Worm (Caenorhabditis elegans) whole organism, L1 larva: ENCODE data around the gene sec-61.G.
A peak's percentile ranks its signal among the peaks of the same experiment; 100 is the strongest.

Experiments used
- C04F5.9 ChIP-seq: sonication (generic microtip); optimal IDR thresholded peaks from 2 replicates; lab custom pipeline; 2016; ENCODE audit warnings: missing genetic modification characterization, missing compliant biosample characterization
- C16A3.4 ChIP-seq: fragments of 150-350 bp; optimal IDR thresholded peaks from 2 replicates; lab custom pipeline; 2014; ENCODE audit warnings: missing biosample characterization, missing genetic modification characterization
- C34B4.2 ChIP-seq: sonication (generic microtip); optimal IDR thresholded peaks from 2 replicates; lab custom pipeline; 2017; ENCODE audit warnings: mild to moderate bottlenecking, missing genetic modification characterization, missing compliant biosample characterization
- Y116A8C.19 ChIP-seq: sonication (generic microtip); optimal IDR thresholded peaks from 2 replicates; lab custom pipeline; 2016; ENCODE audit warnings: missing compliant biosample characterization, missing genetic modification characterization, borderline replicate concordance
- ama-1 ChIP-seq: fragments of 150-350 bp; optimal IDR thresholded peaks from 2 replicates; lab custom pipeline; 2014
- ceh-63 ChIP-seq: fragments of 200-800 bp; sonication (Bioruptor generic); optimal IDR thresholded peaks from 2 replicates; lab custom pipeline; 2018; ENCODE audit warnings: mild to moderate bottlenecking, missing genetic modification characterization, missing compliant biosample characterization
- ceh-8 ChIP-seq: fragments of 200-800 bp; sonication (Bioruptor generic); optimal IDR thresholded peaks from 2 replicates; lab custom pipeline; 2018; ENCODE audit warnings: mild to moderate bottlenecking, missing genetic modification characterization, moderate library complexity, missing compliant biosample characterization
- ceh-82 ChIP-seq, 3 experiments: fragments of 150-350 bp in 1 of 3; sonication (generic microtip) in 2 of 3; optimal IDR thresholded peaks; 2 replicates each; lab custom pipeline; 2014 to 2017; ENCODE audit warnings: missing biosample characterization in 3 of 3, missing genetic modification characterization in 3 of 3
- dpl-1 ChIP-seq, 3 experiments: fragments of 150-350 bp in 2 of 3; sonication (generic microtip) in 1 of 3; optimal IDR thresholded peaks; 2 replicates each; lab custom pipeline; 2014 to 2017; ENCODE audit warnings: missing biosample characterization in 3 of 3, missing genetic modification characterization in 3 of 3, missing genetic modification reagents in 3 of 3
- dsc-1 ChIP-seq: sonication (generic microtip); optimal IDR thresholded peaks from 2 replicates; lab custom pipeline; 2016; ENCODE audit warnings: mild to moderate bottlenecking, missing genetic modification characterization, missing compliant biosample characterization
- efl-1 ChIP-seq, 4 experiments: fragments of 150-350 bp; optimal IDR thresholded peaks in 3 of 4; peaks in 1 of 4; 1 replicate in 1 of 4; 2 replicates in 3 of 4; lab custom pipeline; 2014; ENCODE audit warnings: missing biosample characterization in 2 of 4, missing genetic modification characterization in 2 of 4, missing genetic modification reagents in 2 of 4
- elt-2 ChIP-seq: sonication (generic microtip); optimal IDR thresholded peaks from 2 replicates; lab custom pipeline; 2016; ENCODE audit warnings: missing genetic modification characterization, mild to moderate bottlenecking, inconsistent platforms, missing compliant biosample characterization, missing genetic modification reagents
- elt-3 ChIP-seq, 6 experiments: fragments of 150-350 bp in 1 of 6; sonication (generic microtip); optimal IDR thresholded peaks; 2 replicates each; lab custom pipeline; 2017 to 2018; ENCODE audit warnings: missing biosample characterization in 6 of 6, missing genetic modification characterization in 6 of 6, inconsistent platforms in 1 of 6
- ets-5 ChIP-seq: fragments of 200-800 bp; sonication (Bioruptor generic); IDR thresholded peaks from 2 replicates; pipeline ENCODE4 v1.3.6; 2022; ENCODE audit warnings: missing genetic modification characterization, missing compliant biosample characterization
- fkh-10 ChIP-seq: sonication (generic microtip); optimal IDR thresholded peaks from 2 replicates; lab custom pipeline; 2017; ENCODE audit warnings: missing biosample characterization, missing genetic modification reagents, missing genetic modification characterization
- fkh-4 ChIP-seq: sonication (generic microtip); optimal IDR thresholded peaks from 2 replicates; lab custom pipeline; 2016; ENCODE audit warnings: missing compliant biosample characterization, missing genetic modification characterization, borderline replicate concordance
- fkh-8 ChIP-seq: sonication (generic microtip); optimal IDR thresholded peaks from 2 replicates; lab custom pipeline; 2016; ENCODE audit warnings: mild to moderate bottlenecking, missing genetic modification characterization, missing compliant biosample characterization
- fos-1 ChIP-seq: fragments of 150-350 bp; optimal IDR thresholded peaks from 2 replicates; lab custom pipeline; 2014; ENCODE audit warnings: missing biosample characterization, missing genetic modification characterization
- grh-1 ChIP-seq: fragments of 200-800 bp; sonication (Bioruptor generic); IDR thresholded peaks from 2 replicates; pipeline ENCODE4 v1.3.6; 2022; ENCODE audit warnings: missing genetic modification reagents, missing genetic modification characterization, missing compliant biosample characterization
- hlh-4 ChIP-seq: sonication (generic microtip); optimal IDR thresholded peaks from 2 replicates; lab custom pipeline; 2016; ENCODE audit warnings: mild to moderate bottlenecking, missing genetic modification characterization, missing compliant biosample characterization
- hpl-2 ChIP-seq: fragments of 150-350 bp; optimal IDR thresholded peaks from 2 replicates; lab custom pipeline; 2014; ENCODE audit warnings: missing biosample characterization, missing genetic modification reagents, missing genetic modification characterization
- isw-1 ChIP-seq: fragments of 200-800 bp; sonication (Bioruptor generic); IDR thresholded peaks from 2 replicates; pipeline ENCODE4 v1.3.6; 2022; ENCODE audit warnings: missing genetic modification characterization, missing compliant biosample characterization
- lin-14 ChIP-seq: fragments of 200-800 bp; sonication (Bioruptor generic); optimal IDR thresholded peaks from 2 replicates; lab custom pipeline; 2018; ENCODE audit warnings: mild to moderate bottlenecking, missing genetic modification characterization, moderate library complexity, missing compliant biosample characterization
- lin-35 ChIP-seq, 2 experiments: fragments of 150-350 bp; optimal IDR thresholded peaks; 2 replicates each; lab custom pipeline; 2014; ENCODE audit warnings: missing biosample characterization in 2 of 2, missing genetic modification characterization in 2 of 2, missing genetic modification reagents in 2 of 2
- mab-9 ChIP-seq: fragments of 200-800 bp; sonication (Bioruptor generic); IDR thresholded peaks from 2 replicates; pipeline ENCODE4 v1.3.6; 2022; ENCODE audit warnings: missing genetic modification reagents, missing genetic modification characterization, missing compliant biosample characterization
- mef-2 ChIP-seq: fragments of 150-350 bp; optimal IDR thresholded peaks from 2 replicates; lab custom pipeline; 2014; ENCODE audit warnings: missing biosample characterization, missing genetic modification characterization
- mep-1 ChIP-seq: fragments of 150-350 bp; optimal IDR thresholded peaks from 2 replicates; lab custom pipeline; 2014; ENCODE audit warnings: missing biosample characterization, missing genetic modification characterization
- nhr-20 ChIP-seq: sonication (generic microtip); optimal IDR thresholded peaks from 2 replicates; lab custom pipeline; 2016; ENCODE audit warnings: mild to moderate bottlenecking, missing genetic modification characterization, missing compliant biosample characterization
- nhr-237 ChIP-seq: fragments of 150-350 bp; optimal IDR thresholded peaks from 2 replicates; lab custom pipeline; 2014; ENCODE audit warnings: missing biosample characterization, missing genetic modification characterization
- nhr-47 ChIP-seq: sonication (generic microtip); optimal IDR thresholded peaks from 2 replicates; lab custom pipeline; 2016; ENCODE audit warnings: mild to moderate bottlenecking, missing genetic modification characterization, moderate library complexity, missing compliant biosample characterization
- nhr-71 ChIP-seq: sonication (generic microtip); optimal IDR thresholded peaks from 2 replicates; lab custom pipeline; 2016; ENCODE audit warnings: mild to moderate bottlenecking, missing genetic modification characterization, moderate library complexity, missing compliant biosample characterization
- nhr-76 ChIP-seq: sonication (generic microtip); optimal IDR thresholded peaks from 2 replicates; lab custom pipeline; 2017; ENCODE audit warnings: missing biosample characterization, missing genetic modification characterization
- nhr-85 ChIP-seq: sonication (generic microtip); peaks from one replicate; lab custom pipeline; 2016; ENCODE audit warnings: missing genetic modification characterization, inconsistent platforms, missing compliant biosample characterization
- rnt-1 ChIP-seq: sonication (generic microtip); optimal IDR thresholded peaks from 2 replicates; lab custom pipeline; 2016; ENCODE audit warnings: mild to moderate bottlenecking, missing genetic modification characterization, moderate library complexity, missing compliant biosample characterization
- skn-1 ChIP-seq: fragments of 150-350 bp; optimal IDR thresholded peaks from 2 replicates; lab custom pipeline; 2014; ENCODE audit warnings: missing biosample characterization, missing genetic modification characterization
- snu-23 ChIP-seq: sonication (generic microtip); optimal IDR thresholded peaks from 2 replicates; lab custom pipeline; 2016; ENCODE audit warnings: missing genetic modification characterization, missing compliant biosample characterization
- sox-4 ChIP-seq: sonication (generic microtip); optimal IDR thresholded peaks from 2 replicates; lab custom pipeline; 2016; ENCODE audit warnings: missing genetic modification characterization, missing compliant biosample characterization
- sup-37 ChIP-seq: fragments of 200-800 bp; sonication (Bioruptor generic); optimal IDR thresholded peaks from 2 replicates; lab custom pipeline; 2018; ENCODE audit warnings: mild to moderate bottlenecking, missing genetic modification characterization, missing compliant biosample characterization
- swsn-7 ChIP-seq: sonication (generic microtip); optimal IDR thresholded peaks from 2 replicates; lab custom pipeline; 2016; ENCODE audit warnings: missing genetic modification characterization, missing compliant biosample characterization
- tbx-2 ChIP-seq: sonication (generic microtip); optimal IDR thresholded peaks from 2 replicates; lab custom pipeline; 2016; ENCODE audit warnings: missing genetic modification characterization, missing compliant biosample characterization
- tlp-1 ChIP-seq: fragments of 150-350 bp; optimal IDR thresholded peaks from 2 replicates; lab custom pipeline; 2014; ENCODE audit warnings: missing biosample characterization, missing genetic modification characterization
- unc-30 ChIP-seq: sonication (generic microtip); optimal IDR thresholded peaks from 2 replicates; lab custom pipeline; 2017; ENCODE audit warnings: missing biosample characterization, missing genetic modification characterization
- unc-62 ChIP-seq: fragments of 150-350 bp; optimal IDR thresholded peaks from 2 replicates; lab custom pipeline; 2014; ENCODE audit warnings: missing biosample characterization, missing genetic modification reagents, missing genetic modification characterization
- unc-86 ChIP-seq: sonication (generic microtip); optimal IDR thresholded peaks from 2 replicates; lab custom pipeline; 2016; ENCODE audit warnings: missing genetic modification characterization, missing compliant biosample characterization
- unc-98 ChIP-seq: fragments of 200-800 bp; sonication (Bioruptor generic); IDR thresholded peaks from 2 replicates; pipeline ENCODE4 v1.3.6; 2022; ENCODE audit warnings: missing genetic modification characterization, missing compliant biosample characterization
- vab-15 ChIP-seq: sonication (generic microtip); optimal IDR thresholded peaks from 2 replicates; lab custom pipeline; 2017; ENCODE audit warnings: missing genotype, mild to moderate bottlenecking, missing genetic modification characterization, missing compliant biosample characterization
- xbp-1 ChIP-seq: sonication (generic microtip); optimal IDR thresholded peaks from 2 replicates; lab custom pipeline; 2016; ENCODE audit warnings: missing genetic modification characterization, missing compliant biosample characterization
- zip-4 ChIP-seq: fragments of 200-800 bp; sonication (Bioruptor generic); optimal IDR thresholded peaks from 2 replicates; lab custom pipeline; 2018; ENCODE audit warnings: mild to moderate bottlenecking, missing genetic modification characterization, moderate library complexity, missing compliant biosample characterization
- ztf-4 ChIP-seq: fragments of 150-350 bp; optimal IDR thresholded peaks from 2 replicates; lab custom pipeline; 2014; ENCODE audit warnings: missing biosample characterization, missing genetic modification characterization

sec-61.G gene

ce11 chrV:10890980-10891379 lies 6.0 kb downstream of the sec-61.G start, which contains the start of gene F32D8.12 (continued):
- TF ChIP-seq ceh-82 (tag; optimal IDR thresholded peaks at IDR 0.05; lab: Kevin White, UChicago) (peak in 1 of 3 experiments; percentile 22), hpl-2 (GFP tag; lab: Kevin White, UChicago) (no peak), fkh-8 (tag; lab: Kevin White, UChicago) (no peak), isw-1 (no peak), sox-4 (tag; lab: Kevin White, UChicago) (no peak), tbx-2 (tag; lab: Kevin White, UChicago) (no peak), unc-98 (GFP tag; lab: Robert Waterston, UW) (no peak), ceh-8 (GFP tag; lab: Kevin White, UChicago) (no peak), mab-9 (no peak), fkh-4 (no peak), ets-5 (GFP tag; lab: Robert Waterston, UW) (no peak), nhr-76 (tag; lab: Kevin White, UChicago) (no peak), zip-4 (GFP tag; lab: Kevin White, UChicago) (no peak), lin-14 (GFP tag; lab: Kevin White, UChicago) (peak; percentile 61), C34B4.2 (tag; lab: Kevin White, UChicago) (no peak), lin-35 (GFP tag; optimal IDR thresholded peaks at IDR 0.05; lab: Kevin White, UChicago) (peak; percentile 23 to 59), elt-2 (tag; lab: Kevin White, UChicago) (peak; percentile 42), dpl-1 (GFP tag; optimal IDR thresholded peaks at IDR 0.05; lab: Kevin White, UChicago) (peak in 2 of 3 experiments; percentile 11 to 17), swsn-7 (tag; lab: Kevin White, UChicago) (peak; percentile 44), rnt-1 (tag; lab: Kevin White, UChicago) (peak; percentile 37), mep-1 (tag; lab: Kevin White, UChicago) (no peak), ztf-4 (tag; lab: Kevin White, UChicago) (no peak), unc-86 (tag; lab: Kevin White, UChicago) (no peak), vab-15 (no peak), grh-1 (GFP tag; lab: Robert Waterston, UW) (no peak), fkh-10 (GFP tag; lab: Kevin White, UChicago) (no peak), unc-62 (GFP tag; lab: Kevin White, UChicago) (no peak), nhr-237 (tag; lab: Kevin White, UChicago) (no peak), tlp-1 (no peak), ama-1 (lab: Kevin White, UChicago) (peak; percentile 44), C04F5.9 (tag; lab: Kevin White, UChicago) (no peak), nhr-47 (peak; percentile 36), skn-1 (no peak), nhr-85 (tag; lab: Kevin White, UChicago) (peak; percentile 65), mef-2 (tag; lab: Kevin White, UChicago) (no peak), elt-3 (tag; optimal IDR thresholded peaks at IDR 0.05; lab: Kevin White, UChicago) (peak in 2 of 6 experiments; percentile 41 to 62), sup-37 (GFP tag; lab: Kevin White, UChicago) (no peak), dsc-1 (tag; lab: Kevin White, UChicago) (peak; percentile 19), Y116A8C.19 (tag; lab: Kevin White, UChicago) (no peak), efl-1 (optimal IDR thresholded peaks at IDR 0.05; lab: Kevin White, UChicago) (peak; percentile 68 to 81), efl-1 (GFP tag; optimal IDR thresholded peaks at IDR 0.05 in 1 of 2; lab: Kevin White, UChicago) (peak; percentile 18 to 95), nhr-71 (peak; percentile 86), C16A3.4 (tag; lab: Kevin White, UChicago) (peak; percentile 35), nhr-20 (peak; percentile 82), unc-30 (no peak), xbp-1 (tag; lab: Kevin White, UChicago) (no peak), fos-1 (no peak), hlh-4 (tag; lab: Kevin White, UChicago) (no peak), snu-23 (peak; percentile 84), ceh-63 (GFP tag; lab: Kevin White, UChicago) (no peak)
